Worm (Caenorhabditis elegans): Measurements from ENCODE around the gene hdl-2.

hdl-2 gene

ce11 chrIV:8840161-8840765 is 33.7 kb upstream of the hdl-2 start, which contains the start of the genes T28C6.11 and T11B7.1:
TSS of gene T28C6.11 (minus strand) at chrIV:8840261.
TSS of gene T11B7.1 (plus strand) at chrIV:8840715.
- TF ChIP-seq sptf-1 (tag; optimal IDR thresholded peaks at IDR 0.05) (no peak), egl-27 (tag; optimal IDR thresholded peaks at IDR 0.05) (no peak), pag-3 (tag; optimal IDR thresholded peaks at IDR 0.05; ENCODE audit: borderline replicate concordance, insufficient read depth) (no peak), lin-15B (tag; optimal IDR thresholded peaks at IDR 0.05) (no peak), elt-3 (tag; optimal IDR thresholded peaks at IDR 0.05) (no peak), lin-14 (GFP tag; optimal IDR thresholded peaks at IDR 0.05) (no peak), sox-4 (tag; optimal IDR thresholded peaks at IDR 0.05) (no peak), nhr-76 (tag; optimal IDR thresholded peaks at IDR 0.05) (no peak), ceh-63 (GFP tag; optimal IDR thresholded peaks at IDR 0.05) (no peak), mep-1 (tag; optimal IDR thresholded peaks at IDR 0.05) (no peak), zag-1 (tag; optimal IDR thresholded peaks at IDR 0.05) (no peak), snu-23 (GFP tag; optimal IDR thresholded peaks at IDR 0.05) (no peak), fkh-10 (GFP tag; optimal IDR thresholded peaks at IDR 0.05) (no peak), ceh-90 (tag; optimal IDR thresholded peaks at IDR 0.05) (no peak), skn-1 (tag; optimal IDR thresholded peaks at IDR 0.05) (no peak)

- TF ChIP-seq blmp-1 (tag; optimal IDR thresholded peaks at IDR 0.05): no peak
- no peak for TF ChIP-seq fkh-8 (tag; optimal IDR thresholded peaks at IDR 0.05)
- no peak for TF ChIP-seq aha-1 (tag; optimal IDR thresholded peaks at IDR 0.05)
- no peak for TF ChIP-seq lsy-2 (tag; optimal IDR thresholded peaks at IDR 0.05)
- TF ChIP-seq unc-130 (tag; optimal IDR thresholded peaks at IDR 0.05): no peak
- no peak for TF ChIP-seq lir-3 (tag; optimal IDR thresholded peaks at IDR 0.05; ENCODE audit: poor library complexity)
- peak; percentile 1 for TF ChIP-seq dsc-1 (tag; optimal IDR thresholded peaks at IDR 0.05)
- no peak for TF ChIP-seq pag-3 (tag; optimal IDR thresholded peaks at IDR 0.05; ENCODE audit: borderline replicate concordance, insufficient read depth)
- TF ChIP-seq aly-2 (tag; optimal IDR thresholded peaks at IDR 0.05): no peak
- no peak for TF ChIP-seq efl-1 (optimal IDR thresholded peaks at IDR 0.05)
- peak in 1 of 2 experiments; percentile 11 for TF ChIP-seq efl-1 (GFP tag; optimal IDR thresholded peaks at IDR 0.05 in 1 of 2)
These were observed 29.5 kb upstream of the hdl-2 start, which contains the start of gene T11B7.2 for ce11 chrIV:8844457-8844856. TSS of gene T11B7.2 (minus strand) at chrIV:8844557.

ce11 chrIV:8845922-8846321 is 28.0 kb upstream of the hdl-2 start:
- TF ChIP-seq efl-1 (optimal IDR thresholded peaks at IDR 0.05) (no peak), efl-1 (GFP tag; optimal IDR thresholded peaks at IDR 0.05 in 1 of 2) (peak in 1 of 2 experiments; percentile 50), hlh-17 (GFP tag; optimal IDR thresholded peaks at IDR 0.05; ENCODE audit: borderline replicate concordance) (no peak), blmp-1 (tag; optimal IDR thresholded peaks at IDR 0.05) (no peak), unc-98 (GFP tag; IDR thresholded peaks at IDR 0.05) (no peak), elt-2 (tag; optimal IDR thresholded peaks at IDR 0.05) (peak; percentile 68), ztf-4 (tag; optimal IDR thresholded peaks at IDR 0.05) (no peak), nhr-77 (tag; optimal IDR thresholded peaks at IDR 0.05) (no peak), unc-130 (tag; optimal IDR thresholded peaks at IDR 0.05) (no peak), F16B12.6 (tag; optimal IDR thresholded peaks at IDR 0.05) (no peak), aha-1 (tag; optimal IDR thresholded peaks at IDR 0.05) (no peak), nhr-28 (tag; optimal IDR thresholded peaks at IDR 0.05) (no peak)

ce11 chrIV:8847918-8848317 is 26.0 kb upstream of the hdl-2 start, which contains the start of gene col-118:
TSS of gene col-118 (plus strand) at chrIV:8848218.
- no peak for TF ChIP-seq lin-39 (tag; optimal IDR thresholded peaks at IDR 0.05)
- TF ChIP-seq mdl-1 (tag; optimal IDR thresholded peaks at IDR 0.05): no peak
- TF ChIP-seq jun-1 (tag; optimal IDR thresholded peaks at IDR 0.05): no peak
- TF ChIP-seq dsc-1 (tag; optimal IDR thresholded peaks at IDR 0.05): no peak
- no peak for TF ChIP-seq ztf-4 (tag; optimal IDR thresholded peaks at IDR 0.05)
- TF ChIP-seq egl-13 (tag; optimal IDR thresholded peaks at IDR 0.05): no peak
- no peak for TF ChIP-seq dpl-1 (GFP tag; optimal IDR thresholded peaks at IDR 0.05)
- no peak for TF ChIP-seq tlp-1 (tag; optimal IDR thresholded peaks at IDR 0.05)
- no peak for TF ChIP-seq alr-1 (tag; optimal IDR thresholded peaks at IDR 0.05; ENCODE audit: borderline replicate concordance)
- no peak for TF ChIP-seq swsn-7 (tag; optimal IDR thresholded peaks at IDR 0.05)
- no peak for TF ChIP-seq blmp-1 (tag; optimal IDR thresholded peaks at IDR 0.05)
- no peak for TF ChIP-seq ces-1 (GFP tag; optimal IDR thresholded peaks at IDR 0.05)
- TF ChIP-seq hlh-4 (tag; optimal IDR thresholded peaks at IDR 0.05): no peak
- no peak for TF ChIP-seq nhr-84 (tag; optimal IDR thresholded peaks at IDR 0.05)
- TF ChIP-seq lir-3 (tag; optimal IDR thresholded peaks at IDR 0.05; ENCODE audit: poor library complexity): no peak
- TF ChIP-seq grh-1 (GFP tag; IDR thresholded peaks at IDR 0.05): no peak
- no peak for TF ChIP-seq nhr-19 (GFP tag; conservative IDR thresholded peaks at IDR 0.05)
- TF ChIP-seq pqm-1 (tag; optimal IDR thresholded peaks at IDR 0.05): no peak
- TF ChIP-seq ceh-88 (GFP tag; IDR thresholded peaks at IDR 0.05): no peak

All from whole organism, L1 larva.